Fruit fly (Drosophila melanogaster) whole organism, embryonic: ENCODE results near the gene Tti1.

Source experiments
- Antp ChIP-seq: fragments of 200-800 bp; sonication (Bioruptor generic); optimal IDR thresholded peaks from 3 replicates; lab custom pipeline; 2016; ENCODE audit warnings: missing biosample characterization, missing genetic modification characterization
- Awh ChIP-seq: fragments of 200-800 bp; sonication (Bioruptor generic); IDR thresholded peaks from 2 replicates; pipeline ENCODE4, ENCODE4 v1.3.6; 2022; ENCODE audit warnings: missing biosample characterization, missing genetic modification characterization
- BtbVII ChIP-seq: fragments of 200-800 bp; sonication (Bioruptor generic); optimal IDR thresholded peaks from 3 replicates; lab custom pipeline; 2017; ENCODE audit warnings: missing biosample characterization, mild to moderate bottlenecking, missing genetic modification characterization
- CG10147 ChIP-seq: fragments of 200-800 bp; sonication (Bioruptor generic); optimal IDR thresholded peaks from 2 replicates; lab custom pipeline; 2019; ENCODE audit warnings: missing biosample characterization, mild to moderate bottlenecking, missing genetic modification characterization, moderate library complexity
- CG10462 ChIP-seq: fragments of 200-800 bp; sonication (Bioruptor generic); optimal IDR thresholded peaks from 2 replicates; lab custom pipeline; 2016; ENCODE audit warnings: missing biosample characterization, missing genetic modification characterization
- CG11456 ChIP-seq: fragments of 200-800 bp; sonication (Bioruptor generic); IDR thresholded peaks from 3 replicates; pipeline ENCODE4 v1.3.6; 2022; ENCODE audit warnings: missing biosample characterization, missing genetic modification characterization
- CG12071 ChIP-seq: fragments of 200-800 bp; sonication (Bioruptor generic); optimal IDR thresholded peaks from 3 replicates; lab custom pipeline; 2018; ENCODE audit warnings: missing biosample characterization, mild to moderate bottlenecking, missing genetic modification characterization
- CG15479 ChIP-seq: fragments of 200-800 bp; sonication (Bioruptor generic); optimal IDR thresholded peaks from 3 replicates; lab custom pipeline; 2019; ENCODE audit warnings: missing biosample characterization, mild to moderate bottlenecking, missing genetic modification characterization, moderate library complexity
- CG15514 ChIP-seq: fragments of 200-800 bp; sonication (Bioruptor generic); optimal IDR thresholded peaks from 3 replicates; lab custom pipeline; 2017; ENCODE audit warnings: missing biosample characterization, missing genetic modification characterization, mild to moderate bottlenecking, moderate library complexity, missing genetic modification reagents
- CG16779 ChIP-seq: fragments of 200-800 bp; sonication (Bioruptor generic); IDR thresholded peaks from 2 replicates; pipeline ENCODE4 v1.3.6; 2022; ENCODE audit warnings: missing biosample characterization, missing genetic modification characterization
- CG17385 ChIP-seq: fragments of 200-800 bp; sonication (Bioruptor generic); optimal IDR thresholded peaks from 3 replicates; lab custom pipeline; 2018; ENCODE audit warnings: missing biosample characterization, mild to moderate bottlenecking, missing genetic modification characterization
- CG18476 ChIP-seq: fragments of 200-800 bp; sonication (Bioruptor generic); optimal IDR thresholded peaks from 2 replicates; lab custom pipeline; 2016; ENCODE audit warnings: missing biosample characterization, mild to moderate bottlenecking, missing genetic modification characterization
- CG2120 ChIP-seq: fragments of 200-800 bp; sonication (Bioruptor generic); optimal IDR thresholded peaks from 3 replicates; lab custom pipeline; 2016; ENCODE audit warnings: missing biosample characterization, missing genetic modification characterization
- CG2129 ChIP-seq: fragments of 200-800 bp; sonication (Bioruptor generic); IDR thresholded peaks from 2 replicates; pipeline ENCODE4 v1.3.6; 2022; ENCODE audit warnings: missing biosample characterization, missing genetic modification characterization; ENCODE audit not compliant: partially characterized antibody
- CG4404 ChIP-seq: fragments of 200-800 bp; sonication (Bioruptor generic); IDR thresholded peaks from 2 replicates; pipeline ENCODE4 v1.3.6; 2022; ENCODE audit warnings: missing biosample characterization, missing genetic modification characterization
- CG5245 ChIP-seq: fragments of 200-800 bp; sonication (Bioruptor generic); optimal IDR thresholded peaks from 3 replicates; lab custom pipeline; 2016; ENCODE audit warnings: missing biosample characterization, missing genetic modification characterization
- CG8478 ChIP-seq: fragments of >200 bp; optimal IDR thresholded peaks from 2 replicates; lab custom pipeline; 2018
- Chrac-16 ChIP-seq: fragments of 200-800 bp; sonication (Bioruptor generic); optimal IDR thresholded peaks from 3 replicates; lab custom pipeline; 2016; ENCODE audit warnings: missing biosample characterization, missing genetic modification characterization
- Dll ChIP-seq: fragments of 200-800 bp; sonication (Bioruptor generic); IDR thresholded peaks from 4 replicates; pipeline ENCODE4 v1.3.6; 2022; ENCODE audit warnings: missing biosample characterization, missing genetic modification characterization; ENCODE audit not compliant: partially characterized antibody
- Fer2 ChIP-seq: fragments of 200-800 bp; sonication (Bioruptor generic); optimal IDR thresholded peaks from 2 replicates; lab custom pipeline; 2018; ENCODE audit warnings: missing biosample characterization, mild to moderate bottlenecking, missing genetic modification characterization, moderate library complexity
- Hmr ChIP-seq: fragments of 200-800 bp; sonication (Bioruptor generic); optimal IDR thresholded peaks from 3 replicates; lab custom pipeline; 2017; ENCODE audit warnings: mild to moderate bottlenecking, missing biosample characterization, missing genetic modification reagents, missing genetic modification characterization
- Hsf ChIP-seq: fragments of 200-800 bp; sonication (Bioruptor generic); optimal IDR thresholded peaks from 3 replicates; lab custom pipeline; 2016; ENCODE audit warnings: missing biosample characterization, missing genetic modification characterization
- Lpt ChIP-seq: fragments of >200 bp; optimal IDR thresholded peaks from 2 replicates; lab custom pipeline; 2018; ENCODE audit warnings: missing biosample characterization, missing genetic modification characterization
- MBD-R2 ChIP-seq: fragments of 200-800 bp; sonication (Bioruptor generic); IDR thresholded peaks from 2 replicates; pipeline ENCODE4 v1.3.6; 2022; ENCODE audit warnings: missing biosample characterization, missing genetic modification characterization
- NFAT ChIP-seq: fragments of 200-800 bp; sonication (Bioruptor generic); IDR thresholded peaks from 2 replicates; pipeline ENCODE4 v1.3.6; 2022; ENCODE audit warnings: missing biosample characterization, missing genetic modification characterization
- Six4 ChIP-seq: fragments of 200-800 bp; sonication (Bioruptor generic); optimal IDR thresholded peaks from 2 replicates; lab custom pipeline; 2016; ENCODE audit warnings: missing biosample characterization, missing genetic modification characterization
- Xrp1 ChIP-seq: fragments of 200-800 bp; sonication (Bioruptor generic); IDR thresholded peaks from 2 replicates; pipeline ENCODE4 v1.3.6; 2022; ENCODE audit warnings: missing biosample characterization, missing genetic modification characterization
- bbx ChIP-seq: fragments of 200-800 bp; sonication (Bioruptor generic); IDR thresholded peaks from 2 replicates; pipeline ENCODE4 v1.3.6; 2022; ENCODE audit warnings: missing biosample characterization, missing genetic modification characterization; ENCODE audit not compliant: partially characterized antibody
- bsh ChIP-seq, 2 experiments: fragments of 200-800 bp; sonication (Bioruptor generic); optimal IDR thresholded peaks; 2 replicates each; lab custom pipeline; 2017 to 2018; ENCODE audit warnings: mild to moderate bottlenecking in 2 of 2, missing biosample characterization in 2 of 2, missing genetic modification characterization in 2 of 2, moderate library complexity in 1 of 2
- chm ChIP-seq: fragments of 200-800 bp; sonication (Bioruptor generic); IDR thresholded peaks from 2 replicates; pipeline ENCODE4 v1.3.6; 2022; ENCODE audit warnings: missing biosample characterization, missing genetic modification characterization
- dan ChIP-seq: fragments of 200-800 bp; sonication (Bioruptor generic); IDR thresholded peaks from 2 replicates; pipeline ENCODE4 v1.3.6; 2022; ENCODE audit warnings: missing biosample characterization, missing genetic modification characterization
- dati ChIP-seq: fragments of 200-800 bp; sonication (Bioruptor generic); IDR thresholded peaks from 2 replicates; pipeline ENCODE4 v1.3.6; 2022; ENCODE audit warnings: missing biosample characterization, missing genetic modification characterization
- fd102C ChIP-seq: fragments of 200-800 bp; sonication (Bioruptor generic); optimal IDR thresholded peaks from 2 replicates; lab custom pipeline; 2018; ENCODE audit warnings: missing biosample characterization, mild to moderate bottlenecking, missing genetic modification characterization, moderate library complexity
- gro ChIP-seq: fragments of 200-800 bp; sonication (Bioruptor generic); optimal IDR thresholded peaks from 2 replicates; lab custom pipeline; 2016; ENCODE audit warnings: missing biosample characterization, missing genetic modification characterization
- insv ChIP-seq, 2 experiments: fragments of 200-800 bp; sonication (Bioruptor generic); optimal IDR thresholded peaks; 3 replicates each; lab custom pipeline; 2016 to 2018; ENCODE audit warnings: missing biosample characterization in 2 of 2, missing genetic modification characterization in 2 of 2
- lilli ChIP-seq: fragments of 200-800 bp; sonication (Bioruptor generic); optimal IDR thresholded peaks from 3 replicates; lab custom pipeline; 2016; ENCODE audit warnings: missing biosample characterization, missing genetic modification characterization
- lmd ChIP-seq: fragments of 200-800 bp; sonication (Bioruptor generic); IDR thresholded peaks from 2 replicates; pipeline ENCODE4 v1.3.6; 2022; ENCODE audit warnings: missing biosample characterization, missing genetic modification characterization
- mirr ChIP-seq: fragments of 200-800 bp; sonication (Bioruptor generic); optimal IDR thresholded peaks from 3 replicates; lab custom pipeline; 2018; ENCODE audit warnings: missing biosample characterization, mild to moderate bottlenecking, missing genetic modification characterization
- psq ChIP-seq: fragments of 200-800 bp; sonication (Bioruptor generic); optimal IDR thresholded peaks from 2 replicates; lab custom pipeline; 2017; ENCODE audit warnings: missing biosample characterization, missing genetic modification characterization
- sens-2 ChIP-seq: fragments of 200-800 bp; sonication (Bioruptor generic); IDR thresholded peaks from 2 replicates; pipeline ENCODE4 v1.3.6; 2022; ENCODE audit warnings: missing biosample characterization, missing genetic modification characterization
- sna ChIP-seq: fragments of 200-800 bp; sonication (Bioruptor generic); IDR thresholded peaks from 2 replicates; pipeline ENCODE4 v1.3.6; 2022; ENCODE audit warnings: missing biosample characterization, missing genetic modification characterization; ENCODE audit not compliant: partially characterized antibody
- so ChIP-seq: fragments of 200-800 bp; sonication (Bioruptor generic); IDR thresholded peaks from 3 replicates; pipeline ENCODE4 v1.3.6; 2022; ENCODE audit warnings: missing biosample characterization, missing genetic modification characterization
- sug ChIP-seq: fragments of 200-800 bp; optimal IDR thresholded peaks from 2 replicates; lab custom pipeline; 2019; ENCODE audit warnings: missing biosample characterization, mild to moderate bottlenecking, missing genetic modification characterization, moderate library complexity
- vnd ChIP-seq: fragments of 200-800 bp; sonication (Bioruptor generic); IDR thresholded peaks from 3 replicates; pipeline ENCODE4 v1.3.6; 2022; ENCODE audit warnings: missing biosample characterization, missing genetic modification characterization; ENCODE audit not compliant: partially characterized antibody
- yki ChIP-seq: fragments of >200 bp; optimal IDR thresholded peaks from 3 replicates; lab custom pipeline; 2018
- z ChIP-seq: fragments of 200-800 bp; sonication (Bioruptor generic); IDR thresholded peaks from 3 replicates; pipeline ENCODE4 v1.3.6; 2022; ENCODE audit warnings: missing biosample characterization, missing genetic modification characterization

Gene Tti1

dm6 chr3R:9777941-9778360 is 23.5 kb upstream of the Tti1 start, which contains the start of gene RpS29 (continued):
- TF ChIP-seq so (GFP tag; lab: Robert Waterston, UW) (no peak), vnd (GFP tag; lab: Robert Waterston, UW) (peak; percentile 84), Six4 (GFP tag; lab: Kevin White, UChicago) (peak; percentile 61), yki (lab: Kevin White, UChicago) (no peak), bsh (GFP tag; optimal IDR thresholded peaks at IDR 0.05; lab: Kevin White, UChicago) (peak; percentile 46 to 49), CG2120 (GFP tag; lab: Kevin White, UChicago) (peak; percentile 90), chm (GFP tag; lab: Robert Waterston, UW) (peak; percentile 79), CG5245 (peak; percentile 66), fd102C (GFP tag; lab: Kevin White, UChicago) (no peak), sna (peak; percentile 90), lmd (GFP tag; lab: Robert Waterston, UW) (peak; percentile 71; the same call in 1 of the 2 replicates), Chrac-16 (GFP tag; lab: Kevin White, UChicago) (peak; percentile 83), MBD-R2 (peak; percentile 78), CG11456 (peak; percentile 95), CG18476 (peak; percentile 18), dati (GFP tag; lab: Robert Waterston, UW) (no peak), lilli (GFP tag; lab: Kevin White, UChicago) (peak; percentile 91), CG8478 (no peak), bbx (GFP tag; lab: Robert Waterston, UW) (peak; percentile 95), CG15514 (peak; percentile 95), CG10462 (no peak), Antp (GFP tag; lab: Kevin White, UChicago) (peak; percentile 91), CG2129 (GFP tag; lab: Robert Waterston, UW) (peak; percentile 84), sens-2 (GFP tag; lab: Robert Waterston, UW) (no peak; the same call in 1 of the 2 replicates), psq (GFP tag; lab: Kevin White, UChicago) (peak; percentile 50), Hmr (GFP tag; lab: Kevin White, UChicago) (peak; percentile 94), Awh (GFP tag; lab: Robert Waterston, UW) (no peak), dan (no peak), Lpt (GFP tag; lab: Kevin White, UChicago) (no peak), sug (peak; percentile 89), Xrp1 (GFP tag; lab: Robert Waterston, UW) (peak; percentile 63), CG4404 (peak; percentile 46; the same call in 1 of the 2 replicates), mirr (GFP tag; lab: Kevin White, UChicago) (peak; percentile 93), gro (GFP tag; lab: Kevin White, UChicago) (peak; percentile 92), BtbVII (peak; percentile 78), CG17385 (peak; percentile 54), CG12071 (GFP tag; lab: Kevin White, UChicago) (peak; percentile 72), Fer2 (tag; lab: Kevin White, UChicago) (peak; percentile 70), CG10147 (GFP tag; lab: Kevin White, UChicago) (peak; percentile 58), NFAT (GFP tag; lab: Robert Waterston, UW) (peak; percentile 94), insv (GFP tag; optimal IDR thresholded peaks at IDR 0.05; lab: Kevin White, UChicago) (peak in 1 of 2 experiments; percentile 73), CG16779 (GFP tag; lab: Robert Waterston, UW) (peak; percentile 67), Dll (GFP tag; lab: Robert Waterston, UW) (peak; percentile 91), Hsf (GFP tag; lab: Kevin White, UChicago) (peak; percentile 86), CG15479 (no peak), z (no peak)
